Worm (Caenorhabditis elegans): Measurements from ENCODE around the gene Y2H9A.4.

DNA sequence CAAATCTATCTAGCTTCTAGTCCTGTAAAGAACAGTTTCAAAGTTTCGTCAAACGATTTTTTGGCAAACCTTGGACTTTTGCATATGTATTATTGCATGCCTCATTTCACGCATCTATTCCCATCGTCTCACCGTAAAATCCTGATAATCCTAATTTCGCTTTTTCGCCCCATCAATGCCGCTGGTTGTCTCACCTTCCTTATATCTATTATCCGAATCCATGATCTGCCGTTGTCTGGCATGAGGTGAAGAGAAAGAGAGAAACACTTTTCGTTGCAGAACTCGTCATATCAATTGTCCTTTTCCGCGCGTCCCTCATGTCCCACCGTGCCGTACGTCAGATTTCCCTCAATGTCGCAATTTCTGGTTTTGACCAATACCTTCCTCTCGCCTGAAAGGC, 31.1 kb upstream of the Y2H9A.4 start, which contains the start of gene cut-2:
- no peak for TF ChIP-seq W03F9.2 (tag; optimal IDR thresholded peaks at IDR 0.05)
- TF ChIP-seq him-1 (tag; optimal IDR thresholded peaks at IDR 0.05): no peak
